Fruit fly (Drosophila melanogaster) whole organism: ENCODE measurements around the gene CG32024.

Experiments
- CG8478 ChIP-seq: fragments of >200 bp; optimal IDR thresholded peaks from 2 replicates; lab custom pipeline; 2018; ENCODE audit warnings: inconsistent platforms
- Dll ChIP-seq: fragments of >200 bp; optimal IDR thresholded peaks from 2 replicates; lab custom pipeline; 2017
- EcR ChIP-seq, 2 experiments: fragments of >200 bp; optimal IDR thresholded peaks; 2 replicates each; lab custom pipeline; 2017; ENCODE audit warnings: missing biosample characterization in 2 of 2, missing genetic modification characterization in 2 of 2, missing genetic modification reagents in 2 of 2
- pan ChIP-seq: fragments of >200 bp; optimal IDR thresholded peaks from 2 replicates; lab custom pipeline; 2017
- psq ChIP-seq: fragments of >200 bp; optimal IDR thresholded peaks from 2 replicates; lab custom pipeline; 2017
- usp ChIP-seq: fragments of >200 bp; optimal IDR thresholded peaks from 2 replicates; lab custom pipeline; 2017; ENCODE audit warnings: missing biosample characterization, missing genetic modification characterization, mixed read lengths

Gene CG32024

dm6 chr3L:8780723-8781296 is 26.6 kb upstream of the CG32024 start:
- TF ChIP-seq pan (no peak), CG8478 (lab: Kevin White, UChicago) (no peak)

dm6 chr3L:8781993-8782392 is 25.4 kb upstream of the CG32024 start:
- TF ChIP-seq usp (GFP tag; lab: Kevin White, UChicago) (no peak), EcR (GFP tag; optimal IDR thresholded peaks at IDR 0.05; lab: Kevin White, UChicago) (no peak), Dll (no peak)

- TF ChIP-seq EcR (GFP tag; optimal IDR thresholded peaks at IDR 0.05; lab: Kevin White, UChicago) (no peak), CG8478 (lab: Kevin White, UChicago) (no peak), pan (no peak), psq (lab: Kevin White, UChicago) (no peak), Dll (no peak), usp (GFP tag; lab: Kevin White, UChicago) (no peak)
Measured at dm6 chr3L:8783299-8783698, 24.1 kb upstream of the CG32024 start.

dm6 chr3L:8787240-8787639 is 20.2 kb upstream of the CG32024 start:
- no peak for TF ChIP-seq CG8478 (lab: Kevin White, UChicago)
- no peak for TF ChIP-seq EcR (GFP tag; optimal IDR thresholded peaks at IDR 0.05; lab: Kevin White, UChicago)
- no peak for TF ChIP-seq usp (GFP tag; lab: Kevin White, UChicago)
- TF ChIP-seq psq (lab: Kevin White, UChicago) = no peak
- TF ChIP-seq pan = no peak

dm6 chr3L:8787701-8788100 is 19.7 kb upstream of the CG32024 start:
- no peak for TF ChIP-seq Dll
- no peak for TF ChIP-seq usp (GFP tag; lab: Kevin White, UChicago)
- no peak for TF ChIP-seq psq (lab: Kevin White, UChicago)
- no peak for TF ChIP-seq pan
- no peak for TF ChIP-seq EcR (GFP tag; optimal IDR thresholded peaks at IDR 0.05; lab: Kevin White, UChicago)
- TF ChIP-seq CG8478 (lab: Kevin White, UChicago) = no peak

- TF ChIP-seq pan = no peak
- TF ChIP-seq Dll = no peak
- no peak for TF ChIP-seq usp (GFP tag; lab: Kevin White, UChicago)
- no peak for TF ChIP-seq psq (lab: Kevin White, UChicago)
- no peak for TF ChIP-seq EcR (GFP tag; optimal IDR thresholded peaks at IDR 0.05; lab: Kevin White, UChicago)
- no peak for TF ChIP-seq CG8478 (lab: Kevin White, UChicago)
Measured at dm6 chr3L:8788445-8788844, 19.0 kb upstream of the CG32024 start, which contains the start of gene Acbp5. Acbp5 (minus strand) TSS chr3L:8788545.

- TF ChIP-seq usp (GFP tag; lab: Kevin White, UChicago) = no peak
- no peak for TF ChIP-seq pan
- TF ChIP-seq EcR (GFP tag; optimal IDR thresholded peaks at IDR 0.05; lab: Kevin White, UChicago) = no peak
- TF ChIP-seq CG8478 (lab: Kevin White, UChicago) = no peak
- TF ChIP-seq Dll = no peak
- no peak for TF ChIP-seq psq (lab: Kevin White, UChicago)
Measured at dm6 chr3L:8798129-8798528, 9.3 kb upstream of the CG32024 start.

- no peak for TF ChIP-seq EcR (GFP tag; optimal IDR thresholded peaks at IDR 0.05; lab: Kevin White, UChicago)
- no peak for TF ChIP-seq CG8478 (lab: Kevin White, UChicago)
- TF ChIP-seq usp (GFP tag; lab: Kevin White, UChicago) = no peak
- no peak for TF ChIP-seq pan
- TF ChIP-seq Dll = no peak
- no peak for TF ChIP-seq psq (lab: Kevin White, UChicago)
Measured at dm6 chr3L:8798539-8798938, 8.9 kb upstream of the CG32024 start.

dm6 chr3L:8800432-8800831 is 7.0 kb upstream of the CG32024 start, which contains the start of gene CG13310:
CG13310 (minus strand) TSS chr3L:8800532.
- TF ChIP-seq EcR (GFP tag; optimal IDR thresholded peaks at IDR 0.05; lab: Kevin White, UChicago) (no peak), pan (no peak), usp (GFP tag; lab: Kevin White, UChicago) (no peak), Dll (no peak), CG8478 (lab: Kevin White, UChicago) (no peak), psq (lab: Kevin White, UChicago) (no peak)

dm6 chr3L:8802064-8802463 is 5.3 kb upstream of the CG32024 start, which contains the start of the genes CG13311 and CG34426:
CG13311 (minus strand) TSS chr3L:8802164.
CG34426 (plus strand) TSS chr3L:8802463.
- TF ChIP-seq pan = no peak
- TF ChIP-seq CG8478 (lab: Kevin White, UChicago) = no peak
- no peak for TF ChIP-seq psq (lab: Kevin White, UChicago)
- no peak for TF ChIP-seq Dll
- no peak for TF ChIP-seq EcR (GFP tag; optimal IDR thresholded peaks at IDR 0.05; lab: Kevin White, UChicago)
- no peak for TF ChIP-seq usp (GFP tag; lab: Kevin White, UChicago)

- TF ChIP-seq usp (GFP tag; lab: Kevin White, UChicago) (no peak), Dll (no peak), EcR (GFP tag; optimal IDR thresholded peaks at IDR 0.05; lab: Kevin White, UChicago) (no peak), psq (lab: Kevin White, UChicago) (no peak), pan (no peak), CG8478 (lab: Kevin White, UChicago) (no peak)
Measured at dm6 chr3L:8804082-8804814, 3.2 kb upstream of the CG32024 start, which contains the start of the genes CG32023 and CG34427. CG32023 (minus strand) TSS chr3L:8804182. CG34427 (plus strand) TSS chr3L:8804764.

- TF ChIP-seq psq (lab: Kevin White, UChicago) = no peak
- TF ChIP-seq Dll = no peak
- TF ChIP-seq CG8478 (lab: Kevin White, UChicago) = no peak
- no peak for TF ChIP-seq usp (GFP tag; lab: Kevin White, UChicago)
- TF ChIP-seq EcR (GFP tag; optimal IDR thresholded peaks at IDR 0.05; lab: Kevin White, UChicago) = no peak
- TF ChIP-seq pan = no peak
Measured at dm6 chr3L:8808244-8808643, 843 bp downstream of the CG32024 start, which contains the start of gene CG13308. CG13308 (plus strand) TSS chr3L:8808544.
